Worm (Caenorhabditis elegans) whole organism, midembryonic: Measurements from ENCODE around the gene Y62H9A.2.

ENCODE experiments used
- T22C8.4 ChIP-seq: fragments of 200-800 bp; sonication (Bioruptor generic); IDR thresholded peaks from 2 replicates; pipeline ENCODE4 v1.3.6; 2022; ENCODE audit warnings: missing genetic modification characterization, missing compliant biosample characterization
- cog-1 ChIP-seq: sonication (generic microtip); optimal IDR thresholded peaks from 2 replicates; lab custom pipeline; 2016; ENCODE audit warnings: missing genetic modification characterization, missing compliant biosample characterization
- flt-1 ChIP-seq: fragments of 200-800 bp; sonication (Bioruptor generic); IDR thresholded peaks from 2 replicates; pipeline ENCODE4 v1.3.6; 2022; ENCODE audit warnings: missing genetic modification characterization, missing compliant biosample characterization
- tab-1 ChIP-seq: fragments of 200-800 bp; sonication (Bioruptor generic); IDR thresholded peaks from 2 replicates; pipeline ENCODE4 v1.3.6; 2022; ENCODE audit warnings: missing genetic modification characterization, missing compliant biosample characterization
- ztf-23 ChIP-seq: fragments of 200-800 bp; sonication (Bioruptor generic); IDR thresholded peaks from 2 replicates; pipeline ENCODE4 v1.3.6; 2022; ENCODE audit warnings: missing genetic modification reagents, missing genetic modification characterization, missing compliant biosample characterization
- ztf-29 ChIP-seq: fragments of 200-800 bp; sonication (Bioruptor generic); IDR thresholded peaks from 2 replicates; pipeline ENCODE4 v1.3.6; 2022; ENCODE audit warnings: missing genetic modification reagents, missing genetic modification characterization, missing compliant biosample characterization

ce11 chrX:11879871-11880270 is 1.9 kb upstream of the Y62H9A.2 start, which contains the start of the genes Y62H9A.3 and Y62H9A.4:
- TF ChIP-seq ztf-23 (GFP tag; lab: Robert Waterston, UW) = no peak
- no peak for TF ChIP-seq tab-1 (GFP tag; lab: Robert Waterston, UW)
- TF ChIP-seq T22C8.4 (GFP tag; lab: Robert Waterston, UW) = no peak
- no peak for TF ChIP-seq cog-1 (tag; lab: Kevin White, UChicago)
- no peak for TF ChIP-seq flt-1
- TF ChIP-seq ztf-29 (GFP tag; lab: Robert Waterston, UW) = no peak
